Fruit fly (Drosophila melanogaster): Measurements from ENCODE around the gene CG12948.

- no peak for TF ChIP-seq Dfd (GFP tag; optimal IDR thresholded peaks at IDR 0.05)
- TF ChIP-seq Rel (GFP tag; optimal IDR thresholded peaks at IDR 0.05), result no peak
- TF ChIP-seq Rel (tag; optimal IDR thresholded peaks at IDR 0.05), result no peak
- TF ChIP-seq pan (optimal IDR thresholded peaks at IDR 0.05), result no peak
- no peak for TF ChIP-seq OdsH (GFP tag; optimal IDR thresholded peaks at IDR 0.05)
- no peak for TF ChIP-seq lola (GFP tag; optimal IDR thresholded peaks at IDR 0.05)
- TF ChIP-seq Vsx2 (GFP tag; optimal IDR thresholded peaks at IDR 0.05; ENCODE audit: partially characterized antibody), result no peak
- TF ChIP-seq Jra (GFP tag; optimal IDR thresholded peaks at IDR 0.05), result no peak
- no peak for TF ChIP-seq Hr83 (GFP tag; optimal IDR thresholded peaks at IDR 0.05; ENCODE audit: poor library complexity, severe bottlenecking)
- TF ChIP-seq rgr (GFP tag; optimal IDR thresholded peaks at IDR 0.05), result no peak
- no peak for TF ChIP-seq psq (GFP tag; optimal IDR thresholded peaks at IDR 0.05)
- no peak for TF ChIP-seq CrebA (GFP tag; optimal IDR thresholded peaks at IDR 0.05; ENCODE audit: borderline replicate concordance)
- no peak for TF ChIP-seq Mio (GFP tag; optimal IDR thresholded peaks at IDR 0.05)
- no peak for TF ChIP-seq tai (GFP tag; optimal IDR thresholded peaks at IDR 0.05)
Measured at dm6 chr3R:9703273-9703672, 44.3 kb downstream of the CG12948 start.
